Fruit fly (Drosophila melanogaster) whole organism, embryonic: Measurements from ENCODE around the gene rb.

Source experiments
- Ada2b ChIP-seq: fragments of 200-800 bp; sonication (Bioruptor generic); IDR thresholded peaks from 2 replicates; pipeline ENCODE4 v1.3.6; 2022; ENCODE audit warnings: missing biosample characterization, missing genetic modification characterization
- Asciz ChIP-seq: fragments of 200-800 bp; sonication (Bioruptor generic); optimal IDR thresholded peaks from 2 replicates; lab custom pipeline; 2017; ENCODE audit warnings: missing biosample characterization, mild to moderate bottlenecking, missing genetic modification characterization, missing genetic modification reagents
- Awh ChIP-seq: fragments of 200-800 bp; sonication (Bioruptor generic); IDR thresholded peaks from 2 replicates; pipeline ENCODE4, ENCODE4 v1.3.6; 2022; ENCODE audit warnings: missing biosample characterization, missing genetic modification characterization
- Blimp-1 ChIP-seq: fragments of 200-800 bp; sonication (Bioruptor generic); optimal IDR thresholded peaks from 3 replicates; lab custom pipeline; 2018; ENCODE audit warnings: missing biosample characterization, missing genetic modification characterization, mild to moderate bottlenecking, moderate library complexity, missing genetic modification reagents
- CG10274 ChIP-seq: fragments of 200-800 bp; sonication (Bioruptor generic); optimal IDR thresholded peaks from 3 replicates; lab custom pipeline; 2017; ENCODE audit warnings: missing biosample characterization, mild to moderate bottlenecking, missing genetic modification characterization
- CG14014 ChIP-seq: fragments of 200-800 bp; sonication (Bioruptor generic); IDR thresholded peaks from 2 replicates; pipeline ENCODE4 v1.3.6; 2022; ENCODE audit warnings: missing biosample characterization, missing genetic modification characterization
- CG14050 ChIP-seq: fragments of 200-800 bp; sonication (Bioruptor generic); IDR thresholded peaks from 3 replicates; pipeline ENCODE4 v1.3.6; 2022; ENCODE audit warnings: missing biosample characterization, missing genetic modification characterization
- CG15514 ChIP-seq: fragments of 200-800 bp; sonication (Bioruptor generic); optimal IDR thresholded peaks from 3 replicates; lab custom pipeline; 2017; ENCODE audit warnings: missing biosample characterization, missing genetic modification characterization, mild to moderate bottlenecking, moderate library complexity, missing genetic modification reagents
- CG16779 ChIP-seq: fragments of 200-800 bp; sonication (Bioruptor generic); IDR thresholded peaks from 2 replicates; pipeline ENCODE4 v1.3.6; 2022; ENCODE audit warnings: missing biosample characterization, missing genetic modification characterization
- CG18476 ChIP-seq: fragments of 200-800 bp; sonication (Bioruptor generic); optimal IDR thresholded peaks from 2 replicates; lab custom pipeline; 2016; ENCODE audit warnings: missing biosample characterization, mild to moderate bottlenecking, missing genetic modification characterization
- CG18619 ChIP-seq: fragments of 200-800 bp; sonication (Bioruptor generic); optimal IDR thresholded peaks from 3 replicates; lab custom pipeline; 2017; ENCODE audit warnings: missing biosample characterization, mild to moderate bottlenecking, missing genetic modification characterization
- CG2129 ChIP-seq: fragments of 200-800 bp; sonication (Bioruptor generic); IDR thresholded peaks from 2 replicates; pipeline ENCODE4 v1.3.6; 2022; ENCODE audit warnings: missing biosample characterization, missing genetic modification characterization; ENCODE audit not compliant: partially characterized antibody
- CG2199 ChIP-seq: fragments of 200-800 bp; sonication (Bioruptor generic); IDR thresholded peaks from 3 replicates; pipeline ENCODE4 v1.3.6; 2022; ENCODE audit warnings: missing biosample characterization, missing genetic modification characterization
- CG2202 ChIP-seq: fragments of 200-800 bp; sonication (Bioruptor generic); optimal IDR thresholded peaks from 2 replicates; lab custom pipeline; 2018; ENCODE audit warnings: missing biosample characterization, mild to moderate bottlenecking, missing genetic modification characterization
- CG2712 ChIP-seq: fragments of 200-800 bp; optimal IDR thresholded peaks from 3 replicates; lab custom pipeline; 2019; ENCODE audit warnings: missing biosample characterization, mild to moderate bottlenecking, missing genetic modification characterization, moderate library complexity
- CG2889 ChIP-seq: fragments of 200-800 bp; sonication (Bioruptor generic); IDR thresholded peaks from 3 replicates; pipeline ENCODE4 v1.3.6; 2022; ENCODE audit warnings: missing biosample characterization, missing genetic modification characterization
- CG4282 ChIP-seq: fragments of 200-800 bp; sonication (Bioruptor generic); optimal IDR thresholded peaks from 2 replicates; lab custom pipeline; 2016; ENCODE audit warnings: missing biosample characterization, missing genetic modification characterization
- CG4707 ChIP-seq: fragments of 200-800 bp; sonication (Bioruptor generic); optimal IDR thresholded peaks from 2 replicates; lab custom pipeline; 2018; ENCODE audit warnings: missing biosample characterization, mild to moderate bottlenecking, missing genetic modification characterization, moderate library complexity
- CG6175 ChIP-seq: fragments of 200-800 bp; sonication (Bioruptor generic); IDR thresholded peaks from 3 replicates; pipeline ENCODE4 v1.3.6; 2022; ENCODE audit warnings: missing biosample characterization, missing genetic modification characterization
- CG6272 ChIP-seq: fragments of 200-800 bp; sonication (Bioruptor generic); IDR thresholded peaks from 2 replicates; pipeline ENCODE4 v1.3.6; 2022; ENCODE audit warnings: missing biosample characterization, missing genetic modification characterization
- CG7271 ChIP-seq: fragments of 200-800 bp; sonication (Bioruptor generic); optimal IDR thresholded peaks from 2 replicates; lab custom pipeline; 2018; ENCODE audit warnings: missing biosample characterization, mild to moderate bottlenecking, missing genetic modification characterization, moderate library complexity
- CG7556 ChIP-seq: fragments of 200-800 bp; sonication (Bioruptor generic); optimal IDR thresholded peaks from 2 replicates; lab custom pipeline; 2017; ENCODE audit warnings: missing biosample characterization, mild to moderate bottlenecking, missing genetic modification characterization
- CG8388 ChIP-seq: fragments of 200-800 bp; sonication (Bioruptor generic); optimal IDR thresholded peaks from 2 replicates; lab custom pipeline; 2019; ENCODE audit warnings: missing biosample characterization, mild to moderate bottlenecking, missing genetic modification characterization, moderate library complexity
- CG8478 ChIP-seq: fragments of >200 bp; optimal IDR thresholded peaks from 2 replicates; lab custom pipeline; 2018
- CG9817 ChIP-seq: fragments of 200-800 bp; sonication (Bioruptor generic); optimal IDR thresholded peaks from 2 replicates; lab custom pipeline; 2018; ENCODE audit warnings: missing biosample characterization, mild to moderate bottlenecking, missing genetic modification characterization, moderate library complexity
- D ChIP-seq, 2 experiments: fragments of 200-800 bp in 1 of 2; fragments of >200 bp in 1 of 2; sonication (Bioruptor generic) in 1 of 2; optimal IDR thresholded peaks; 2 replicates in 1 of 2; 3 replicates in 1 of 2; lab custom pipeline; 2017; ENCODE audit warnings: mild to moderate bottlenecking in 1 of 2, missing biosample characterization in 1 of 2, missing genetic modification characterization in 1 of 2, missing genetic modification reagents in 1 of 2
- Deaf1 ChIP-seq: fragments of 200-800 bp; optimal IDR thresholded peaks from 3 replicates; lab custom pipeline; 2019; ENCODE audit warnings: missing biosample characterization, mild to moderate bottlenecking, missing genetic modification characterization, moderate library complexity
- H15 ChIP-seq: fragments of 200-800 bp; sonication (Bioruptor generic); IDR thresholded peaks from 3 replicates; pipeline ENCODE4 v1.3.6; 2022; ENCODE audit warnings: missing biosample characterization, missing genetic modification characterization
- H2.0 ChIP-seq: fragments of 200-800 bp; sonication (Bioruptor generic); IDR thresholded peaks from 2 replicates; pipeline ENCODE4 v1.3.6; 2022; ENCODE audit warnings: missing biosample characterization, missing genetic modification characterization
- Hr51 ChIP-seq, 2 experiments: fragments of 200-800 bp; sonication (Bioruptor generic); optimal IDR thresholded peaks; 2 replicates in 1 of 2; 3 replicates in 1 of 2; lab custom pipeline; 2016 to 2018; ENCODE audit warnings: missing biosample characterization in 2 of 2, missing genetic modification characterization in 2 of 2, mild to moderate bottlenecking in 1 of 2, moderate library complexity in 1 of 2
- Lpt ChIP-seq: fragments of >200 bp; optimal IDR thresholded peaks from 2 replicates; lab custom pipeline; 2018; ENCODE audit warnings: missing biosample characterization, missing genetic modification characterization
- Mad ChIP-seq: fragments of 200-800 bp; sonication (Bioruptor generic); optimal IDR thresholded peaks from 2 replicates; lab custom pipeline; 2016; ENCODE audit warnings: missing biosample characterization, missing genetic modification characterization
- Max ChIP-seq: fragments of 200-800 bp; sonication (Bioruptor generic); optimal IDR thresholded peaks from 2 replicates; lab custom pipeline; 2016; ENCODE audit warnings: missing biosample characterization, mild to moderate bottlenecking, missing genetic modification characterization
- Mes4 ChIP-seq: fragments of 200-800 bp; sonication (Bioruptor generic); optimal IDR thresholded peaks from 2 replicates; lab custom pipeline; 2016; ENCODE audit warnings: missing biosample characterization, missing genetic modification characterization
- Sox100B ChIP-seq: fragments of 200-800 bp; sonication (Bioruptor generic); optimal IDR thresholded peaks from 3 replicates; lab custom pipeline; 2018; ENCODE audit warnings: missing biosample characterization, mild to moderate bottlenecking, missing genetic modification characterization
- Xbp1 ChIP-seq: fragments of 200-800 bp; sonication (Bioruptor generic); optimal IDR thresholded peaks from 3 replicates; lab custom pipeline; 2016; ENCODE audit warnings: missing biosample characterization, mild to moderate bottlenecking, missing genetic modification characterization
- ac ChIP-seq: fragments of 200-800 bp; sonication (Bioruptor generic); optimal IDR thresholded peaks from 3 replicates; lab custom pipeline; 2017; ENCODE audit warnings: missing biosample characterization, mild to moderate bottlenecking, missing genetic modification characterization
- ato ChIP-seq: fragments of 200-800 bp; sonication (Bioruptor generic); IDR thresholded peaks from 2 replicates; pipeline ENCODE4 v1.3.6; 2022; ENCODE audit warnings: missing biosample characterization, missing genetic modification characterization; ENCODE audit not compliant: partially characterized antibody
- btn ChIP-seq: fragments of 200-800 bp; sonication (Bioruptor generic); optimal IDR thresholded peaks from 2 replicates; lab custom pipeline; 2016; ENCODE audit warnings: missing biosample characterization, missing genetic modification characterization
- ewg ChIP-seq: fragments of 200-800 bp; sonication (Bioruptor generic); optimal IDR thresholded peaks from 3 replicates; lab custom pipeline; 2017; ENCODE audit warnings: mild to moderate bottlenecking, missing biosample characterization, missing genetic modification reagents, missing genetic modification characterization
- inv ChIP-seq: fragments of 200-800 bp; sonication (Bioruptor generic); IDR thresholded peaks from 2 replicates; pipeline ENCODE4 v1.3.6; 2022; ENCODE audit warnings: missing biosample characterization, missing genetic modification characterization; ENCODE audit not compliant: partially characterized antibody
- jumu ChIP-seq: fragments of 200-800 bp; sonication (Bioruptor generic); optimal IDR thresholded peaks from 3 replicates; lab custom pipeline; 2016; ENCODE audit warnings: missing biosample characterization, missing genetic modification characterization
- pfk ChIP-seq: fragments of 200-800 bp; sonication (Bioruptor generic); optimal IDR thresholded peaks from 2 replicates; lab custom pipeline; 2018; ENCODE audit warnings: missing biosample characterization, mild to moderate bottlenecking, missing genetic modification characterization, moderate library complexity
- pros ChIP-seq: fragments of 200-800 bp; sonication (Bioruptor generic); optimal IDR thresholded peaks from 3 replicates; lab custom pipeline; 2019; ENCODE audit warnings: missing biosample characterization, mild to moderate bottlenecking, missing genetic modification characterization, moderate library complexity
- row ChIP-seq: fragments of 200-800 bp; sonication (Bioruptor generic); IDR thresholded peaks from 3 replicates; pipeline ENCODE4 v1.3.6; 2022; ENCODE audit warnings: missing biosample characterization, missing genetic modification characterization
- stc ChIP-seq: fragments of 200-800 bp; sonication (Bioruptor generic); IDR thresholded peaks from 2 replicates; pipeline ENCODE4 v1.3.6; 2022; ENCODE audit warnings: missing biosample characterization, missing genetic modification characterization
- tgo ChIP-seq: fragments of 200-800 bp; sonication (Bioruptor generic); IDR thresholded peaks from 3 replicates; pipeline ENCODE4 v1.3.6; 2022; ENCODE audit warnings: missing biosample characterization, missing genetic modification characterization
- tio ChIP-seq: fragments of 200-800 bp; sonication (Bioruptor generic); optimal IDR thresholded peaks from 2 replicates; lab custom pipeline; 2017; ENCODE audit warnings: missing biosample characterization, missing genetic modification characterization, inconsistent platforms
- tll ChIP-seq, 2 experiments: fragments of 200-800 bp in 1 of 2; fragments of >200 bp in 1 of 2; sonication (Bioruptor generic) in 1 of 2; optimal IDR thresholded peaks; 2 replicates each; lab custom pipeline; 2017 to 2019; ENCODE audit warnings: missing biosample characterization in 2 of 2, missing genetic modification characterization in 2 of 2, mild to moderate bottlenecking in 1 of 2, moderate library complexity in 1 of 2
- toy ChIP-seq: fragments of 200-800 bp; sonication (Bioruptor generic); IDR thresholded peaks from 2 replicates; pipeline ENCODE4 v1.3.6; 2022; ENCODE audit warnings: missing biosample characterization, missing genetic modification characterization

The rb gene

DNA sequence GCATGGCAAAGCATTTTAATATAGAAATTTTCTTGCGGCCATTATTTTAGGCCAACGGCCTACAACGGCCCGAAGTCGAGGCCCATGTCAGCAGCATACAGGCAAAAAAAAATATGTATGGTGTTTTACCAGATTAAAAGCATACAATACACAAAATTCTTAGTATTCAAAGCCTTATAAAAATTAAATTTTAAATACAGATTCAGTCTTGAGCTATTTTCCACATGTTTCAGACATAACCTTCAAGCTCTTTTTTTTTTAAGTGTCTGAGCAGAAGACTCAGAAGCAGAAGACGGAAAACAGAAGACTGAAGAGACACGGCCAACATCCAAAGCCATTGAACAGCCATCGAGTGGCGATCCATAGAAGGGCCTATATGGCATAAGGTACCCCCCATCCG is 41.3 kb upstream of the rb start (continued):
- no peak for TF ChIP-seq CG10274 (GFP tag; lab: Kevin White, UChicago)
- peak; percentile 33 for TF ChIP-seq Sox100B (GFP tag; lab: Kevin White, UChicago)
- TF ChIP-seq Mes4 = no peak
- no peak for TF ChIP-seq pros (GFP tag; lab: Kevin White, UChicago)
- peak; percentile 27 for TF ChIP-seq CG7556 (GFP tag; lab: Kevin White, UChicago)
- TF ChIP-seq CG16779 = no peak
- TF ChIP-seq CG2129 (GFP tag; lab: Robert Waterston, UW) = no peak
- TF ChIP-seq tgo (GFP tag; lab: Robert Waterston, UW) = peak; percentile 28; the same call in 1 of the 3 replicates
- peak; percentile 10 for TF ChIP-seq tio (GFP tag; lab: Kevin White, UChicago)
- TF ChIP-seq Xbp1 = peak; percentile 22
- peak; percentile 6 for TF ChIP-seq Mad
- no peak for TF ChIP-seq CG8478 (lab: Kevin White, UChicago)
- TF ChIP-seq CG6272 = no peak
- TF ChIP-seq CG6175 (GFP tag; lab: Robert Waterston, UW) = no peak
- TF ChIP-seq CG15514 (GFP tag; lab: Kevin White, UChicago) = no peak
- TF ChIP-seq CG9817 (tag; lab: Kevin White, UChicago) = no peak
- no peak for TF ChIP-seq Max (GFP tag; lab: Kevin White, UChicago)
- TF ChIP-seq D (optimal IDR thresholded peaks at IDR 0.05; lab: Kevin White, UChicago) = no peak
- peak; percentile 55 for TF ChIP-seq D (GFP tag; optimal IDR thresholded peaks at IDR 0.05; lab: Kevin White, UChicago)
- TF ChIP-seq CG8388 (GFP tag; lab: Kevin White, UChicago) = peak; percentile 51
- no peak for TF ChIP-seq Asciz (GFP tag; lab: Kevin White, UChicago)
- TF ChIP-seq toy (GFP tag; lab: Robert Waterston, UW) = no peak
- TF ChIP-seq Awh (GFP tag; lab: Robert Waterston, UW) = no peak
- no peak for TF ChIP-seq Lpt
- no peak for TF ChIP-seq CG2199 (GFP tag; lab: Robert Waterston, UW)
- peak; percentile 55 for TF ChIP-seq row (GFP tag; lab: Robert Waterston, UW)
- no peak for TF ChIP-seq H15 (GFP tag; lab: Robert Waterston, UW)
- no peak for TF ChIP-seq CG4282
- TF ChIP-seq CG7271 = no peak
- TF ChIP-seq CG4707 = no peak
- TF ChIP-seq CG2712 = peak; percentile 63
- peak; percentile 41 for TF ChIP-seq CG2202
- peak; percentile 1 for TF ChIP-seq CG18619 (GFP tag; lab: Kevin White, UChicago)
- no peak for TF ChIP-seq H2.0
- no peak for TF ChIP-seq pfk (GFP tag; lab: Kevin White, UChicago)
- peak; percentile 7 for TF ChIP-seq CG18476 (GFP tag; lab: Kevin White, UChicago)
- 0 out of 2 replicates have a peak, but pooled peaks have one; percentile 19 for TF ChIP-seq Ada2b (GFP tag; lab: Robert Waterston, UW)
- no peak for TF ChIP-seq jumu (GFP tag; lab: Kevin White, UChicago)
- TF ChIP-seq tll (GFP tag; optimal IDR thresholded peaks at IDR 0.05; lab: Kevin White, UChicago) = no peak
- TF ChIP-seq Hr51 (GFP tag; optimal IDR thresholded peaks at IDR 0.05; lab: Kevin White, UChicago) = peak in 1 of 2 experiments; percentile 6
- 0 out of 2 replicates have a peak, but pooled peaks have one; percentile 5 for TF ChIP-seq stc (GFP tag; lab: Robert Waterston, UW)
- peak; percentile 67 for TF ChIP-seq Blimp-1 (GFP tag; lab: Kevin White, UChicago)
- TF ChIP-seq btn (GFP tag; lab: Kevin White, UChicago) = no peak
- no peak for TF ChIP-seq Deaf1 (tag; lab: Kevin White, UChicago)
- TF ChIP-seq CG14050 (GFP tag; lab: Robert Waterston, UW) = no peak
- no peak for TF ChIP-seq ewg (GFP tag; lab: Kevin White, UChicago)
- no peak for TF ChIP-seq ato (GFP tag; lab: Robert Waterston, UW)
- no peak for TF ChIP-seq CG2889 (GFP tag; lab: Robert Waterston, UW)
- TF ChIP-seq inv (GFP tag; lab: Robert Waterston, UW) = no peak
- TF ChIP-seq CG14014 (GFP tag; lab: Robert Waterston, UW) = no peak
- no peak for TF ChIP-seq ac
